Worm (Caenorhabditis elegans) whole organism, L1 larva: ENCODE measurements around the gene unc-86.
A peak's percentile ranks its signal among the peaks of the same experiment; 100 is the strongest.

Experiments used
- C04F5.9 ChIP-seq: sonication (generic microtip); optimal IDR thresholded peaks from 2 replicates; lab custom pipeline; 2016; ENCODE audit warnings: missing genetic modification characterization, missing compliant biosample characterization
- C16A3.4 ChIP-seq: fragments of 150-350 bp; optimal IDR thresholded peaks from 2 replicates; lab custom pipeline; 2014; ENCODE audit warnings: missing biosample characterization, missing genetic modification characterization
- F16B12.6 ChIP-seq: fragments of 150-350 bp; optimal IDR thresholded peaks from 2 replicates; lab custom pipeline; 2014; ENCODE audit warnings: missing biosample characterization, missing genetic modification characterization
- aha-1 ChIP-seq: fragments of 150-350 bp; optimal IDR thresholded peaks from 2 replicates; lab custom pipeline; 2014; ENCODE audit warnings: missing biosample characterization, missing genetic modification characterization
- alr-1 ChIP-seq: fragments of 200-800 bp; sonication (Bioruptor generic); optimal IDR thresholded peaks from 2 replicates; lab custom pipeline; 2018; ENCODE audit warnings: borderline replicate concordance, mild to moderate bottlenecking, missing genetic modification characterization, missing compliant biosample characterization
- blmp-1 ChIP-seq: fragments of 150-350 bp; optimal IDR thresholded peaks from 2 replicates; lab custom pipeline; 2014; ENCODE audit warnings: missing biosample characterization, missing genetic modification characterization
- ceh-63 ChIP-seq: fragments of 200-800 bp; sonication (Bioruptor generic); optimal IDR thresholded peaks from 2 replicates; lab custom pipeline; 2018; ENCODE audit warnings: mild to moderate bottlenecking, missing genetic modification characterization, missing compliant biosample characterization
- ceh-82 ChIP-seq, 3 experiments: fragments of 150-350 bp in 1 of 3; sonication (generic microtip) in 2 of 3; optimal IDR thresholded peaks; 2 replicates each; lab custom pipeline; 2014 to 2017; ENCODE audit warnings: missing biosample characterization in 3 of 3, missing genetic modification characterization in 3 of 3
- ceh-88 ChIP-seq: fragments of 200-800 bp; sonication (Bioruptor generic); IDR thresholded peaks from 2 replicates; pipeline ENCODE4 v1.3.6; 2022; ENCODE audit warnings: missing genetic modification characterization, missing compliant biosample characterization
- ceh-90 ChIP-seq: sonication (generic microtip); optimal IDR thresholded peaks from 2 replicates; lab custom pipeline; 2016; ENCODE audit warnings: missing genetic modification characterization, missing compliant biosample characterization
- dpl-1 ChIP-seq, 3 experiments: fragments of 150-350 bp in 2 of 3; sonication (generic microtip) in 1 of 3; optimal IDR thresholded peaks; 2 replicates each; lab custom pipeline; 2014 to 2017; ENCODE audit warnings: missing biosample characterization in 3 of 3, missing genetic modification characterization in 3 of 3, missing genetic modification reagents in 3 of 3
- dsc-1 ChIP-seq: sonication (generic microtip); optimal IDR thresholded peaks from 2 replicates; lab custom pipeline; 2016; ENCODE audit warnings: mild to moderate bottlenecking, missing genetic modification characterization, missing compliant biosample characterization
- efl-1 ChIP-seq, 4 experiments: fragments of 150-350 bp; optimal IDR thresholded peaks in 3 of 4; peaks in 1 of 4; 1 replicate in 1 of 4; 2 replicates in 3 of 4; lab custom pipeline; 2014; ENCODE audit warnings: missing biosample characterization in 2 of 4, missing genetic modification characterization in 2 of 4, missing genetic modification reagents in 2 of 4
- egl-13 ChIP-seq: sonication (generic microtip); optimal IDR thresholded peaks from 2 replicates; lab custom pipeline; 2016; ENCODE audit warnings: missing genotype, missing genetic modification reagents, missing genetic modification characterization, missing compliant biosample characterization
- egl-27 ChIP-seq, 2 experiments: fragments of 150-350 bp in 1 of 2; sonication (generic microtip); optimal IDR thresholded peaks; 3 replicates each; lab custom pipeline; 2017 to 2018; ENCODE audit warnings: missing biosample characterization in 2 of 2, missing genetic modification characterization in 2 of 2, missing genetic modification reagents in 2 of 2
- elt-2 ChIP-seq: sonication (generic microtip); optimal IDR thresholded peaks from 2 replicates; lab custom pipeline; 2016; ENCODE audit warnings: missing genetic modification characterization, mild to moderate bottlenecking, inconsistent platforms, missing compliant biosample characterization, missing genetic modification reagents
- ets-5 ChIP-seq: fragments of 200-800 bp; sonication (Bioruptor generic); IDR thresholded peaks from 2 replicates; pipeline ENCODE4 v1.3.6; 2022; ENCODE audit warnings: missing genetic modification characterization, missing compliant biosample characterization
- fkh-4 ChIP-seq: sonication (generic microtip); optimal IDR thresholded peaks from 2 replicates; lab custom pipeline; 2016; ENCODE audit warnings: missing compliant biosample characterization, missing genetic modification characterization, borderline replicate concordance
- fkh-8 ChIP-seq: sonication (generic microtip); optimal IDR thresholded peaks from 2 replicates; lab custom pipeline; 2016; ENCODE audit warnings: mild to moderate bottlenecking, missing genetic modification characterization, missing compliant biosample characterization
- fos-1 ChIP-seq: fragments of 150-350 bp; optimal IDR thresholded peaks from 2 replicates; lab custom pipeline; 2014; ENCODE audit warnings: missing biosample characterization, missing genetic modification characterization
- hlh-17 ChIP-seq: fragments of 200-800 bp; sonication (Bioruptor generic); optimal IDR thresholded peaks from 2 replicates; lab custom pipeline; 2018; ENCODE audit warnings: missing genetic modification characterization, mild to moderate bottlenecking, missing compliant biosample characterization, moderate library complexity, borderline replicate concordance
- hlh-4 ChIP-seq: sonication (generic microtip); optimal IDR thresholded peaks from 2 replicates; lab custom pipeline; 2016; ENCODE audit warnings: mild to moderate bottlenecking, missing genetic modification characterization, missing compliant biosample characterization
- irx-1 ChIP-seq: sonication (generic microtip); optimal IDR thresholded peaks from 2 replicates; lab custom pipeline; 2016; ENCODE audit warnings: missing genetic modification characterization, missing compliant biosample characterization
- isw-1 ChIP-seq: fragments of 200-800 bp; sonication (Bioruptor generic); IDR thresholded peaks from 2 replicates; pipeline ENCODE4 v1.3.6; 2022; ENCODE audit warnings: missing genetic modification characterization, missing compliant biosample characterization
- jun-1 ChIP-seq: fragments of 150-350 bp; optimal IDR thresholded peaks from 2 replicates; lab custom pipeline; 2014; ENCODE audit warnings: missing biosample characterization, missing genetic modification reagents, missing genetic modification characterization
- lin-14 ChIP-seq: fragments of 200-800 bp; sonication (Bioruptor generic); optimal IDR thresholded peaks from 2 replicates; lab custom pipeline; 2018; ENCODE audit warnings: mild to moderate bottlenecking, missing genetic modification characterization, moderate library complexity, missing compliant biosample characterization
- lin-15B ChIP-seq: fragments of 150-350 bp; sonication (generic microtip); optimal IDR thresholded peaks from 3 replicates; lab custom pipeline; 2014; ENCODE audit warnings: missing biosample characterization, missing genetic modification characterization
- lin-35 ChIP-seq, 2 experiments: fragments of 150-350 bp; optimal IDR thresholded peaks; 2 replicates each; lab custom pipeline; 2014; ENCODE audit warnings: missing biosample characterization in 2 of 2, missing genetic modification characterization in 2 of 2, missing genetic modification reagents in 2 of 2
- lsy-2 ChIP-seq, 2 experiments: fragments of 150-350 bp; optimal IDR thresholded peaks; 2 replicates each; lab custom pipeline; 2014; ENCODE audit warnings: missing biosample characterization in 2 of 2, missing genetic modification characterization in 2 of 2
- mep-1 ChIP-seq: fragments of 150-350 bp; optimal IDR thresholded peaks from 2 replicates; lab custom pipeline; 2014; ENCODE audit warnings: missing biosample characterization, missing genetic modification characterization
- nhr-19 ChIP-seq: fragments of 200-800 bp; sonication (Bioruptor generic); conservative IDR thresholded peaks from 2 replicates; pipeline ENCODE4 v1.3.6; 2022; ENCODE audit warnings: missing genetic modification characterization, missing compliant biosample characterization
- nhr-20 ChIP-seq: sonication (generic microtip); optimal IDR thresholded peaks from 2 replicates; lab custom pipeline; 2016; ENCODE audit warnings: mild to moderate bottlenecking, missing genetic modification characterization, missing compliant biosample characterization
- nhr-47 ChIP-seq: sonication (generic microtip); optimal IDR thresholded peaks from 2 replicates; lab custom pipeline; 2016; ENCODE audit warnings: mild to moderate bottlenecking, missing genetic modification characterization, moderate library complexity, missing compliant biosample characterization
- nhr-71 ChIP-seq: sonication (generic microtip); optimal IDR thresholded peaks from 2 replicates; lab custom pipeline; 2016; ENCODE audit warnings: mild to moderate bottlenecking, missing genetic modification characterization, moderate library complexity, missing compliant biosample characterization
- nhr-85 ChIP-seq: sonication (generic microtip); peaks from one replicate; lab custom pipeline; 2016; ENCODE audit warnings: missing genetic modification characterization, inconsistent platforms, missing compliant biosample characterization
- nhr-90 ChIP-seq: sonication (generic microtip); optimal IDR thresholded peaks from 2 replicates; lab custom pipeline; 2016; ENCODE audit warnings: mild to moderate bottlenecking, missing genetic modification characterization, missing compliant biosample characterization; ENCODE audit not compliant: poor library complexity
- pqm-1 ChIP-seq: sonication (generic microtip); optimal IDR thresholded peaks from 3 replicates; lab custom pipeline; 2017; ENCODE audit warnings: missing biosample characterization, missing genetic modification characterization
- rnt-1 ChIP-seq: sonication (generic microtip); optimal IDR thresholded peaks from 2 replicates; lab custom pipeline; 2016; ENCODE audit warnings: mild to moderate bottlenecking, missing genetic modification characterization, moderate library complexity, missing compliant biosample characterization
- skn-1 ChIP-seq: fragments of 150-350 bp; optimal IDR thresholded peaks from 2 replicates; lab custom pipeline; 2014; ENCODE audit warnings: missing biosample characterization, missing genetic modification characterization
- snpc-4 ChIP-seq: fragments of 150-350 bp; optimal IDR thresholded peaks from 2 replicates; lab custom pipeline; 2014; ENCODE audit warnings: missing biosample characterization, missing genetic modification characterization
- snu-23 ChIP-seq: sonication (generic microtip); optimal IDR thresholded peaks from 2 replicates; lab custom pipeline; 2016; ENCODE audit warnings: missing genetic modification characterization, missing compliant biosample characterization
- sox-4 ChIP-seq: sonication (generic microtip); optimal IDR thresholded peaks from 2 replicates; lab custom pipeline; 2016; ENCODE audit warnings: missing genetic modification characterization, missing compliant biosample characterization
- tlp-1 ChIP-seq: fragments of 150-350 bp; optimal IDR thresholded peaks from 2 replicates; lab custom pipeline; 2014; ENCODE audit warnings: missing biosample characterization, missing genetic modification characterization
- unc-130 ChIP-seq: fragments of 150-350 bp; optimal IDR thresholded peaks from 2 replicates; lab custom pipeline; 2017; ENCODE audit warnings: missing biosample characterization, missing genetic modification characterization, inconsistent platforms
- unc-30 ChIP-seq: sonication (generic microtip); optimal IDR thresholded peaks from 2 replicates; lab custom pipeline; 2017; ENCODE audit warnings: missing biosample characterization, missing genetic modification characterization
- xbp-1 ChIP-seq: sonication (generic microtip); optimal IDR thresholded peaks from 2 replicates; lab custom pipeline; 2016; ENCODE audit warnings: missing genetic modification characterization, missing compliant biosample characterization
- zag-1 ChIP-seq: fragments of 150-350 bp; optimal IDR thresholded peaks from 2 replicates; lab custom pipeline; 2014; ENCODE audit warnings: missing biosample characterization, missing genetic modification characterization
- ztf-11 ChIP-seq, 2 experiments: sonication (generic microtip); optimal IDR thresholded peaks; 2 replicates each; lab custom pipeline; 2016 to 2017; ENCODE audit warnings: missing genetic modification characterization in 2 of 2, missing biosample characterization in 1 of 2, missing compliant biosample characterization in 1 of 2

Gene unc-86

DNA sequence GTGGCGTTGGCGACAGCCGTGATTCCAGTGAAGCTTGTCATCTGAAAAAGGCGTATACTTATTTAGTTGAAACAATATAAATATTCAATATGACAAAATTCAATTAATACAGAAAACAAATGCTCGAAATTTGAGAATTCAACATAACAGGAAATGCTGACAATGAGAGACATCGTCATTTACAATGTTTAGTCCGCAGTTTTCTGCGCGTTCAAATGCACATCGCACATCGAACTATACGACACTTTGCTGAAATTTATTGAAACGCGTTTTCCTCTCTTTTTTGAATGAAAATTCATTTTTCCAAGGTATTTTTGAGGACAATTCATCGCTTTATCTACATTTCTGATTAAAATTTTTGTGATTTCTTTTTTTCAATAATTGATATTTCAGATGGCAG, 27.9 kb upstream of the unc-86 start, which contains the start of the genes pbs-6 and cids-1 (continued):
- no peak for TF ChIP-seq snpc-4 (tag; lab: Kevin White, UChicago)
- TF ChIP-seq ceh-82 (tag; optimal IDR thresholded peaks at IDR 0.05; lab: Kevin White, UChicago) = no peak
- TF ChIP-seq skn-1 (tag; lab: Kevin White, UChicago) = peak; percentile 59
- TF ChIP-seq dsc-1 (tag; lab: Kevin White, UChicago) = no peak
- TF ChIP-seq alr-1 (tag; lab: Kevin White, UChicago) = no peak

DNA sequence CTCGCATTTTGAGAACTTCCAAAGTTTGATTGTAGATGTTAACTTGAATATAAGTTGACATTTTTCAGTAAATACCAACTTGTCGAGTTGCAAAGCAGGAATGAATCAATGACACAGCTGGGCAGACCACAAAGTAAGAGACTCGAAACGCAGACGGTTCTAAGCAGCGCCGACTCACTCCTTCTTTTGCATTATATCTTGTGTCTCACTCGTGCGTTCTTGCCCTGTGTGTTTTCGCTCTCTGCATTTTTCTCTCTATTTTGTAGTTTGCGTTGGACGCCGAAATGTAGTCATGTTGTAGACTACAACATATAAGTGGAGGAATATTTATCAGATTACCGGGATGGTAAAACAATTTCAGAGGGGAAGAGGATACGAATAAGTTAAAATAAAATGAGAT, 26.7 kb upstream of the unc-86 start, which contains the start of gene C02F5.12:
C02F5.12 (minus strand) TSS at position 221 of the 400 bp plus-strand sequence.
- TF ChIP-seq nhr-85 (peak; percentile 46), rnt-1 (tag; lab: Kevin White, UChicago) (peak; percentile 11), snu-23 (GFP tag; lab: Kevin White, UChicago) (peak; percentile 39), sox-4 (tag; lab: Kevin White, UChicago) (no peak), nhr-71 (peak; percentile 51), ceh-88 (no peak), zag-1 (no peak), pqm-1 (tag; lab: Kevin White, UChicago) (no peak), alr-1 (tag; lab: Kevin White, UChicago) (no peak), nhr-90 (tag; lab: Kevin White, UChicago) (peak; percentile 15), ztf-11 (tag; optimal IDR thresholded peaks at IDR 0.05; lab: Kevin White, UChicago) (no peak), lin-14 (GFP tag; lab: Kevin White, UChicago) (peak; percentile 32), egl-27 (tag; optimal IDR thresholded peaks at IDR 0.05; lab: Kevin White, UChicago) (no peak), unc-130 (tag; lab: Kevin White, UChicago) (no peak), mep-1 (tag; lab: Kevin White, UChicago) (peak; percentile 63), C16A3.4 (tag; lab: Kevin White, UChicago) (no peak), dsc-1 (tag; lab: Kevin White, UChicago) (no peak), lsy-2 (tag; optimal IDR thresholded peaks at IDR 0.05; lab: Kevin White, UChicago) (peak; percentile 11 to 32), ceh-63 (GFP tag; lab: Kevin White, UChicago) (no peak), unc-30 (tag; lab: Kevin White, UChicago) (no peak), lin-15B (tag; lab: Kevin White, UChicago) (no peak), aha-1 (tag; lab: Kevin White, UChicago) (no peak), C04F5.9 (tag; lab: Kevin White, UChicago) (no peak), hlh-4 (no peak), nhr-20 (tag; lab: Kevin White, UChicago) (peak; percentile 60), hlh-17 (no peak), lin-35 (GFP tag; optimal IDR thresholded peaks at IDR 0.05; lab: Kevin White, UChicago) (peak in 1 of 2 experiments; percentile 21), blmp-1 (tag; lab: Kevin White, UChicago) (peak; percentile 64), tlp-1 (no peak), ets-5 (GFP tag; lab: Robert Waterston, UW) (no peak), irx-1 (tag; lab: Kevin White, UChicago) (no peak), nhr-19 (GFP tag; lab: Robert Waterston, UW) (no peak), fos-1 (no peak), dpl-1 (GFP tag; optimal IDR thresholded peaks at IDR 0.05; lab: Kevin White, UChicago) (no peak), efl-1 (optimal IDR thresholded peaks at IDR 0.05; lab: Kevin White, UChicago) (peak in 1 of 2 experiments; percentile 3), efl-1 (GFP tag; optimal IDR thresholded peaks at IDR 0.05 in 1 of 2; lab: Kevin White, UChicago) (no peak)

DNA sequence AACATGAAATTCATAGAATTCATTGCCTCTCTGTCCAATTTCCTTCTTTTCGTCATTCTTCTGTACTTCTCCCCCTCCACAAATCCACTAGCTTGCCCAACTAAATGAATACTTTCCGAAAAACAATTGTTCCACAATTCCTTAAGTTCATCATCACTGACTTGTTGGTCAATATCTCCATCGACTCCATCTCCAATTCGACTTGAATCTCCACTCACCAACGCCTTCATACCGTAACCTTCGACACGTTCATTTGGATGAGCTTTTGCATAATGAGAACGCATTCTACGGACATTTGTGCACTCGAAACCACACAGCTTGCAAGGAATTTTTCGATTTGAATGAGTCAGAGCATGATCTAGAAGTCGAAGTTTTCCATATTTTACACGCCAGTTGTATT, 24.8 kb upstream of the unc-86 start:
- TF ChIP-seq fkh-8 (tag; lab: Kevin White, UChicago) (no peak), mep-1 (tag; lab: Kevin White, UChicago) (no peak), lsy-2 (tag; optimal IDR thresholded peaks at IDR 0.05; lab: Kevin White, UChicago) (no peak), tlp-1 (no peak), dpl-1 (GFP tag; optimal IDR thresholded peaks at IDR 0.05; lab: Kevin White, UChicago) (no peak), xbp-1 (tag; lab: Kevin White, UChicago) (no peak), isw-1 (GFP tag; lab: Robert Waterston, UW) (no peak), jun-1 (no peak), F16B12.6 (tag; lab: Kevin White, UChicago) (no peak), egl-13 (tag; lab: Kevin White, UChicago) (no peak), lin-15B (tag; lab: Kevin White, UChicago) (no peak), fkh-4 (no peak), elt-2 (no peak), ceh-90 (tag; lab: Kevin White, UChicago) (no peak), nhr-85 (no peak), nhr-47 (tag; lab: Kevin White, UChicago) (no peak), egl-27 (tag; optimal IDR thresholded peaks at IDR 0.05; lab: Kevin White, UChicago) (no peak)
- TF ChIP-seq, all 84 proteins: peak for 0
